Fruit fly (Drosophila melanogaster) whole organism, wandering third instar larva: ENCODE data around the gene CG32425.

ENCODE experiments used
- Abd-B ChIP-seq: fragments of >200 bp; optimal IDR thresholded peaks from 2 replicates; lab custom pipeline; 2017; ENCODE audit warnings: missing biosample characterization, missing genetic modification characterization
- CrebA ChIP-seq: fragments of 200-800 bp; sonication (Bioruptor generic); optimal IDR thresholded peaks from 2 replicates; lab custom pipeline; 2016; ENCODE audit warnings: missing biosample characterization, mild to moderate bottlenecking, missing genetic modification characterization, borderline replicate concordance
- Dfd ChIP-seq: fragments of >200 bp; optimal IDR thresholded peaks from 2 replicates; lab custom pipeline; 2017; ENCODE audit warnings: missing biosample characterization, missing genetic modification characterization
- Dif ChIP-seq: fragments of 200-275, 200-300 bp; sonication (Bioruptor generic); optimal IDR thresholded peaks from 2 replicates; lab custom pipeline; 2018; ENCODE audit warnings: missing biosample characterization, missing genetic modification characterization; ENCODE audit not compliant: partially characterized antibody
- HLH106 ChIP-seq: fragments of 200-800 bp; optimal IDR thresholded peaks from 3 replicates; lab custom pipeline; 2019; ENCODE audit warnings: missing biosample characterization, mild to moderate bottlenecking, missing genetic modification characterization, moderate library complexity
- Hnf4 ChIP-seq: fragments of 200-800 bp; sonication (Bioruptor generic); optimal IDR thresholded peaks from 2 replicates; lab custom pipeline; 2016; ENCODE audit warnings: missing biosample characterization, mild to moderate bottlenecking, missing genetic modification characterization
- Hr78 ChIP-seq: fragments of >200 bp; optimal IDR thresholded peaks from 2 replicates; lab custom pipeline; 2017; ENCODE audit warnings: missing biosample characterization, missing genetic modification characterization
- Hr83 ChIP-seq: fragments of 200-300 bp; sonication (Bioruptor generic); optimal IDR thresholded peaks from 2 replicates; lab custom pipeline; 2016; ENCODE audit warnings: missing biosample characterization, mild to moderate bottlenecking, missing genetic modification characterization, moderate library complexity; ENCODE audit not compliant: poor library complexity, severe bottlenecking
- Jra ChIP-seq: sonication (Bioruptor generic); optimal IDR thresholded peaks from 2 replicates; lab custom pipeline; 2016; ENCODE audit warnings: missing biosample characterization, missing genetic modification characterization
- N ChIP-seq: fragments of >200 bp; optimal IDR thresholded peaks from 2 replicates; lab custom pipeline; 2018; ENCODE audit warnings: missing biosample characterization, missing external identifiers, missing genetic modification characterization
- OdsH ChIP-seq: fragments of 200-800 bp; sonication (Bioruptor generic); optimal IDR thresholded peaks from 2 replicates; lab custom pipeline; 2016; ENCODE audit warnings: missing biosample characterization, mild to moderate bottlenecking, missing genetic modification characterization
- Rel ChIP-seq, 2 experiments: fragments of 200-800 bp; sonication (Bioruptor generic) in 1 of 2; optimal IDR thresholded peaks; 2 replicates in 1 of 2; 3 replicates in 1 of 2; lab custom pipeline; 2016 to 2019; ENCODE audit warnings: mild to moderate bottlenecking in 2 of 2, missing biosample characterization in 2 of 2, missing genetic modification characterization in 2 of 2, moderate library complexity in 1 of 2
- Sp1 ChIP-seq: fragments of 200-800 bp; sonication (Bioruptor generic); optimal IDR thresholded peaks from 3 replicates; lab custom pipeline; 2019; ENCODE audit warnings: missing biosample characterization, mild to moderate bottlenecking, missing genetic modification characterization, moderate library complexity
- br ChIP-seq: fragments of 200-800 bp; sonication (Bioruptor generic); optimal IDR thresholded peaks from 2 replicates; lab custom pipeline; 2016; ENCODE audit warnings: missing biosample characterization, missing genetic modification characterization
- brk ChIP-seq: fragments of 200-800 bp; sonication (Bioruptor generic); optimal IDR thresholded peaks from 2 replicates; lab custom pipeline; 2016; ENCODE audit warnings: missing biosample characterization, mild to moderate bottlenecking, missing genetic modification characterization
- dl ChIP-seq, 2 experiments: fragments of 175-275, 200-275 bp in 1 of 2; fragments of 200-275 bp in 1 of 2; sonication (Bioruptor generic); optimal IDR thresholded peaks; lab custom pipeline; 2018; ENCODE audit warnings: mild to moderate bottlenecking in 2 of 2, missing biosample characterization in 2 of 2, missing genetic modification characterization in 2 of 2, moderate library complexity in 2 of 2; ENCODE audit not compliant: partially characterized antibody in 2 of 2, insufficient read depth in 1 of 2
- dsf ChIP-seq: sonication (Bioruptor generic); optimal IDR thresholded peaks from 2 replicates; lab custom pipeline; 2016; ENCODE audit warnings: missing biosample characterization, missing genetic modification characterization, borderline replicate concordance
- foxo ChIP-seq, 2 experiments: fragments of 200-800 bp; sonication (Bioruptor generic); optimal IDR thresholded peaks; 2 replicates in 1 of 2; 3 replicates in 1 of 2; lab custom pipeline; 2016 to 2017; ENCODE audit warnings: missing biosample characterization in 2 of 2, missing genetic modification characterization in 2 of 2
- fru ChIP-seq: fragments of 200-800 bp; sonication (Bioruptor generic); optimal IDR thresholded peaks from 3 replicates; lab custom pipeline; 2016; ENCODE audit warnings: missing biosample characterization, mild to moderate bottlenecking, missing genetic modification characterization
- h ChIP-seq: fragments of 200-800 bp; sonication (Bioruptor generic); optimal IDR thresholded peaks from 3 replicates; lab custom pipeline; 2016; ENCODE audit warnings: missing biosample characterization, mild to moderate bottlenecking, missing genetic modification characterization
- lola ChIP-seq: fragments of >200 bp; optimal IDR thresholded peaks from 2 replicates; lab custom pipeline; 2017; ENCODE audit warnings: missing biosample characterization, missing genetic modification characterization
- psq ChIP-seq: fragments of 200-800 bp; sonication (Bioruptor generic); optimal IDR thresholded peaks from 3 replicates; lab custom pipeline; 2017; ENCODE audit warnings: missing biosample characterization, mild to moderate bottlenecking, missing genetic modification characterization, moderate library complexity
- rgr ChIP-seq: fragments of 200-800 bp; sonication (Bioruptor generic); optimal IDR thresholded peaks from 3 replicates; lab custom pipeline; 2016; ENCODE audit warnings: missing biosample characterization, mild to moderate bottlenecking, missing genetic modification characterization
- sage ChIP-seq: fragments of 200-800 bp; sonication (Bioruptor generic); optimal IDR thresholded peaks from 2 replicates; lab custom pipeline; 2016; ENCODE audit warnings: missing biosample characterization, mild to moderate bottlenecking, missing genetic modification characterization
- usp ChIP-seq: fragments of >200 bp; optimal IDR thresholded peaks from 2 replicates; lab custom pipeline; 2017; ENCODE audit warnings: missing biosample characterization, missing genetic modification characterization
- woc ChIP-seq: sonication (Bioruptor generic); optimal IDR thresholded peaks from 2 replicates; lab custom pipeline; 2016; ENCODE audit warnings: missing biosample characterization, mild to moderate bottlenecking, missing genetic modification characterization

The CG32425 gene

dm6 chr3L:20511499-20512108, 14.5 kb downstream of the CG32425 start:
- TF ChIP-seq Hr83 (GFP tag; lab: Kevin White, UChicago) (no peak), usp (GFP tag; lab: Kevin White, UChicago) (no peak), Dfd (GFP tag; lab: Kevin White, UChicago) (no peak), Dif (no peak), woc (no peak), Abd-B (no peak), brk (GFP tag; lab: Kevin White, UChicago) (no peak), foxo (GFP tag; optimal IDR thresholded peaks at IDR 0.05; lab: Kevin White, UChicago) (no peak), Hr78 (GFP tag; lab: Kevin White, UChicago) (no peak)

DNA sequence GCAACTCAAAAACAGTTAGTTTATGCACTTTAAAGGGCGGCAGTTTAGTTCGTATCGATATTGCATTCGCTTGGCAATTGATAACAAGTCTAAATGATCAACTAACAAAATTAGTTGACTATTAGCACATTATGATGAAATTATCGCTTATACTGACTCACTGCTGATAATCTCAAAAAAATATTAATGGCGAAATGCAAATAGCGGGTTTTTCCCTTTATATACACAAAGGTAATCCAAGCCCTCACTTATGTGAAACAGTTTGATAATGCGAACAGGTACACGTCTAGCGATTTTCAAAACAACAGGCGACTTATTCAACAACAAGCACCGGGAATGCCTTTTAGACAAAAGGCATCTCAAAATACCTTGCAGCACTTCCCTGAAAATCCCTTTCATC, 17.0 kb downstream of the CG32425 start:
- TF ChIP-seq N (GFP tag; lab: Kevin White, UChicago), result no peak
- TF ChIP-seq br, result no peak
- no peak for TF ChIP-seq Rel (GFP tag; optimal IDR thresholded peaks at IDR 0.05; lab: Kevin White, UChicago)
- peak; percentile 97 for TF ChIP-seq Rel (tag; optimal IDR thresholded peaks at IDR 0.05; lab: Kevin White, UChicago)

- TF ChIP-seq Sp1 (GFP tag; lab: Kevin White, UChicago), result peak; percentile 56
- peak; percentile 63 for TF ChIP-seq rgr (GFP tag; lab: Kevin White, UChicago)
- TF ChIP-seq sage (GFP tag; lab: Kevin White, UChicago), result no peak
- TF ChIP-seq br, result peak; percentile 16
- no peak for TF ChIP-seq lola (GFP tag; lab: Kevin White, UChicago)
- peak; percentile 34 for TF ChIP-seq fru
- peak; percentile 56 for TF ChIP-seq OdsH (GFP tag; lab: Kevin White, UChicago)
- peak; percentile 65 for TF ChIP-seq h (GFP tag; lab: Kevin White, UChicago)
- peak; percentile 4 for TF ChIP-seq brk (GFP tag; lab: Kevin White, UChicago)
- TF ChIP-seq Dif, result no peak
- peak in 1 of 2 experiments; percentile 63 for TF ChIP-seq foxo (GFP tag; optimal IDR thresholded peaks at IDR 0.05; lab: Kevin White, UChicago)
- no peak for TF ChIP-seq Rel (GFP tag; optimal IDR thresholded peaks at IDR 0.05; lab: Kevin White, UChicago)
- TF ChIP-seq Rel (tag; optimal IDR thresholded peaks at IDR 0.05; lab: Kevin White, UChicago), result peak; percentile 96
- TF ChIP-seq HLH106 (tag; lab: Kevin White, UChicago), result peak; percentile 64
These were observed 19.5 kb downstream of the CG32425 start for dm6 chr3L:20516519-20517178.

DNA sequence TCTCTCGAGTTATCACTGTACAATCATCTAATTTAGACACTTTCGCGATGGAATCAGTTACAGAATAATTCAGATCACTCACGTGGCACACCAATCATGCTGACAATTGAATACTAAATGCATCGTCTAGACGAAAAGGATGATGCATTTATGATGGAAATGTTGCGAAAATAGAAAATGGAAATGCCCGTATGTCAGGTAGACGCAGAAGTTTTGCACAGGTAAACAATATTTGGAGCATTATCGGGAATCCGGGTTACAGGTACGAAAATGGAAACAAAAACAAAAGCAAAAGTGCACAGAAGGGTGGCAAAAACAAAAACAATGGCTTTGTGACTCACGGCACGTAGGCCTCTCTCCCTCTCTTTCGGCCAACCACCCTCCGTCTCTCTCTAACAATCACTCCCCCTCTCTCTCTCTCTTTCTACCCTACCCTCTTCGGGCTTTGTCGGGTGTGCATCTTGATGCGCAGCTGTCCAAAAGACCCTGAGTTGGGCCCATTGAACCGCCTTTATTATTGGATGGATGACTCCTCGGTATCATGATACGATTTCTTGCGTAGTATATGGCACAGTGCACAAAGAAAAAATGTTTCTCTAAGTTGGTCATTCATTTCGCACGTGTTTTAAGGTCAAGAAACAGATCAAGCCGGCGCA, 20.2 kb downstream of the CG32425 start:
- TF ChIP-seq Dif (peak; percentile 37), lola (GFP tag; lab: Kevin White, UChicago) (no peak), Jra (GFP tag; lab: Kevin White, UChicago) (peak; percentile 90), Sp1 (GFP tag; lab: Kevin White, UChicago) (no peak), psq (GFP tag; lab: Kevin White, UChicago) (peak; percentile 86), sage (GFP tag; lab: Kevin White, UChicago) (no peak), fru (no peak), Hr83 (GFP tag; lab: Kevin White, UChicago) (peak; percentile 83), Hnf4 (GFP tag; lab: Kevin White, UChicago) (peak; percentile 11), dsf (GFP tag; lab: Kevin White, UChicago) (no peak), rgr (GFP tag; lab: Kevin White, UChicago) (no peak), OdsH (GFP tag; lab: Kevin White, UChicago) (no peak), Rel (GFP tag; optimal IDR thresholded peaks at IDR 0.05; lab: Kevin White, UChicago) (no peak), Rel (tag; optimal IDR thresholded peaks at IDR 0.05; lab: Kevin White, UChicago) (peak; percentile 84), CrebA (GFP tag; lab: Kevin White, UChicago) (peak; percentile 46), br (no peak), dl (GFP tag; optimal IDR thresholded peaks at IDR 0.05; lab: Kevin White, UChicago; ENCODE audit: insufficient read depth in 1 of 2, partially characterized antibody in 2 of 2) (peak in 1 of 2 experiments; percentile 77)
